Worm (Caenorhabditis elegans): Measurements from ENCODE around the gene best-19.

ce11 chrIV:244843-245242 is 38.6 kb upstream of the best-19 start, which contains the start of gene aass-1:
- TF ChIP-seq unc-62 (GFP tag; optimal IDR thresholded peaks at IDR 0.05) (no peak), fkh-10 (GFP tag; optimal IDR thresholded peaks at IDR 0.05) (no peak), zag-1 (tag; optimal IDR thresholded peaks at IDR 0.05) (no peak), elt-3 (tag; optimal IDR thresholded peaks at IDR 0.05) (no peak), lin-39 (tag; optimal IDR thresholded peaks at IDR 0.05) (no peak), fkh-2 (tag; optimal IDR thresholded peaks at IDR 0.05) (no peak), pqm-1 (tag; optimal IDR thresholded peaks at IDR 0.05) (no peak), snpc-4 (tag; optimal IDR thresholded peaks at IDR 0.05) (no peak), nhr-25 (tag; optimal IDR thresholded peaks at IDR 0.05) (peak; percentile 44), ztf-4 (tag; optimal IDR thresholded peaks at IDR 0.05) (no peak), nfya-1 (tag; optimal IDR thresholded peaks at IDR 0.05; ENCODE audit: insufficient read depth) (no peak), aly-2 (tag; optimal IDR thresholded peaks at IDR 0.05) (no peak), nhr-237 (tag; optimal IDR thresholded peaks at IDR 0.05) (no peak), ama-1 (optimal IDR thresholded peaks at IDR 0.05) (no peak)
